Worm (Caenorhabditis elegans): ENCODE results near the gene C49G7.12.

ce11 chrV:3989070-3989469 is 49.1 kb upstream of the C49G7.12 start, which contains the start of gene nlp-27:
- no peak for TF ChIP-seq spr-3 (GFP tag; optimal IDR thresholded peaks at IDR 0.05)
- TF ChIP-seq lsy-2 (tag; optimal IDR thresholded peaks at IDR 0.05), result no peak
- TF ChIP-seq unc-130 (GFP tag; optimal IDR thresholded peaks at IDR 0.05), result no peak
- TF ChIP-seq fos-1 (tag; optimal IDR thresholded peaks at IDR 0.05), result no peak
- no peak for TF ChIP-seq lin-13 (GFP tag; optimal IDR thresholded peaks at IDR 0.05)
- TF ChIP-seq pha-4 (GFP tag; IDR thresholded peaks at IDR 0.05), result no peak
- no peak for TF ChIP-seq pha-4 (tag; optimal IDR thresholded peaks at IDR 0.05)
- peak; percentile 9 for TF ChIP-seq nhr-28 (tag; optimal IDR thresholded peaks at IDR 0.05)
- TF ChIP-seq aha-1 (tag), result no peak
- TF ChIP-seq lin-38 (GFP tag; IDR thresholded peaks at IDR 0.05), result no peak
- TF ChIP-seq nhr-76 (tag; optimal IDR thresholded peaks at IDR 0.05), result no peak

Measured in whole organism, L4 larva.